Fruit fly (Drosophila melanogaster): ENCODE measurements around the gene mRpL20.

mRpL20 gene

dm6 chr3L:13022854-13023560 lies 5.3 kb upstream of the mRpL20 start, which contains the start of gene RpS12:
TSS of gene RpS12 (plus strand) at chr3L:13023352.
- TF ChIP-seq CG11617 (GFP tag; optimal IDR thresholded peaks at IDR 0.05) (peak; percentile 83), toe (GFP tag; optimal IDR thresholded peaks at IDR 0.05) (peak; percentile 81), tj (GFP tag; optimal IDR thresholded peaks at IDR 0.05) (peak; percentile 56), CG12768 (GFP tag; optimal IDR thresholded peaks at IDR 0.05) (peak; percentile 70), CG5204 (GFP tag; optimal IDR thresholded peaks at IDR 0.05) (peak; percentile 78), cic (GFP tag; optimal IDR thresholded peaks at IDR 0.05) (no peak), cnc (optimal IDR thresholded peaks at IDR 0.05) (no peak), Mnt (GFP tag; optimal IDR thresholded peaks at IDR 0.05) (peak; percentile 82), Clk (GFP tag; optimal IDR thresholded peaks at IDR 0.05) (peak; percentile 67), CG7101 (tag; optimal IDR thresholded peaks at IDR 0.05) (peak; percentile 81), CG33017 (tag; optimal IDR thresholded peaks at IDR 0.05) (peak; percentile 61), bab1 (GFP tag; optimal IDR thresholded peaks at IDR 0.05) (peak; percentile 64), pad (GFP tag; optimal IDR thresholded peaks at IDR 0.05) (peak; percentile 58), ovo (GFP tag; optimal IDR thresholded peaks at IDR 0.05) (peak; percentile 77), kay (GFP tag; ENCODE audit: borderline replicate concordance) (peak; percentile 86), CG1620 (GFP tag; optimal IDR thresholded peaks at IDR 0.05) (peak; percentile 92), CG7045 (GFP tag; optimal IDR thresholded peaks at IDR 0.05) (peak; percentile 80), Hr96 (GFP tag; optimal IDR thresholded peaks at IDR 0.05) (peak; percentile 86), CG14711 (tag; optimal IDR thresholded peaks at IDR 0.05) (no peak), Crg-1 (GFP tag; optimal IDR thresholded peaks at IDR 0.05) (peak; percentile 57)

- TF ChIP-seq Mnt (GFP tag; optimal IDR thresholded peaks at IDR 0.05) (peak; percentile 94), CG14711 (tag; optimal IDR thresholded peaks at IDR 0.05) (peak; percentile 62), CG11617 (GFP tag; optimal IDR thresholded peaks at IDR 0.05) (no peak), cic (GFP tag; optimal IDR thresholded peaks at IDR 0.05) (peak; percentile 95), bab1 (GFP tag; optimal IDR thresholded peaks at IDR 0.05) (peak; percentile 5)
Observed at dm6 chr3L:13022160-13022853, 4.6 kb upstream of the mRpL20 start, which contains the start of gene Adk2. TSS of gene Adk2 (minus strand) at chr3L:13022688.

dm6 chr3L:13021727-13022126 lies 4.1 kb upstream of the mRpL20 start:
- peak; percentile 27 for TF ChIP-seq CG14711 (tag; optimal IDR thresholded peaks at IDR 0.05)
- TF ChIP-seq Crg-1 (GFP tag; optimal IDR thresholded peaks at IDR 0.05), result peak; percentile 1
- peak; percentile 57 for TF ChIP-seq CG7101 (tag; optimal IDR thresholded peaks at IDR 0.05)
- no peak for TF ChIP-seq toe (GFP tag; optimal IDR thresholded peaks at IDR 0.05)
- no peak for TF ChIP-seq cic (GFP tag; optimal IDR thresholded peaks at IDR 0.05)
- peak; percentile 3 for TF ChIP-seq CG33017 (tag; optimal IDR thresholded peaks at IDR 0.05)
- TF ChIP-seq CG7045 (GFP tag; optimal IDR thresholded peaks at IDR 0.05), result peak; percentile 34
- TF ChIP-seq Hr96 (GFP tag; optimal IDR thresholded peaks at IDR 0.05), result no peak
- TF ChIP-seq CG12768 (GFP tag; optimal IDR thresholded peaks at IDR 0.05), result peak; percentile 18

- TF ChIP-seq bab1 (GFP tag; optimal IDR thresholded peaks at IDR 0.05) (no peak), cic (GFP tag; optimal IDR thresholded peaks at IDR 0.05) (peak; percentile 29), kay (GFP tag; ENCODE audit: borderline replicate concordance) (peak; percentile 77)
Observed at dm6 chr3L:13019249-13019956, 1.7 kb upstream of the mRpL20 start.

- peak; percentile 51 for TF ChIP-seq Clk (GFP tag; optimal IDR thresholded peaks at IDR 0.05)
- TF ChIP-seq Crg-1 (GFP tag; optimal IDR thresholded peaks at IDR 0.05), result no peak
- TF ChIP-seq Hr96 (GFP tag; optimal IDR thresholded peaks at IDR 0.05), result peak; percentile 51
- TF ChIP-seq pad (GFP tag; optimal IDR thresholded peaks at IDR 0.05), result peak; percentile 68
- TF ChIP-seq CG11617 (GFP tag; optimal IDR thresholded peaks at IDR 0.05), result peak; percentile 58
- peak; percentile 87 for TF ChIP-seq CG7045 (GFP tag; optimal IDR thresholded peaks at IDR 0.05)
- peak; percentile 72 for TF ChIP-seq bab1 (GFP tag; optimal IDR thresholded peaks at IDR 0.05)
- TF ChIP-seq cnc (optimal IDR thresholded peaks at IDR 0.05), result no peak
- peak; percentile 61 for TF ChIP-seq CG33017 (tag; optimal IDR thresholded peaks at IDR 0.05)
- TF ChIP-seq CG7101 (tag; optimal IDR thresholded peaks at IDR 0.05), result peak; percentile 72
- peak; percentile 88 for TF ChIP-seq toe (GFP tag; optimal IDR thresholded peaks at IDR 0.05)
- TF ChIP-seq CG12768 (GFP tag; optimal IDR thresholded peaks at IDR 0.05), result peak; percentile 83
- TF ChIP-seq CG1620 (GFP tag; optimal IDR thresholded peaks at IDR 0.05), result peak; percentile 69
- peak; percentile 55 for TF ChIP-seq cic (GFP tag; optimal IDR thresholded peaks at IDR 0.05)
- peak; percentile 79 for TF ChIP-seq CG14711 (tag; optimal IDR thresholded peaks at IDR 0.05)
- no peak for TF ChIP-seq kay (GFP tag; ENCODE audit: borderline replicate concordance)
- TF ChIP-seq Mnt (GFP tag; optimal IDR thresholded peaks at IDR 0.05), result peak; percentile 95
- no peak for TF ChIP-seq CG5204 (GFP tag; optimal IDR thresholded peaks at IDR 0.05)
- TF ChIP-seq ovo (GFP tag; optimal IDR thresholded peaks at IDR 0.05), result peak; percentile 2
- peak; percentile 21 for TF ChIP-seq tj (GFP tag; optimal IDR thresholded peaks at IDR 0.05)
Observed at dm6 chr3L:13015823-13016465, 1.7 kb downstream of the mRpL20 start, which contains the start of gene CG11267. TSS of gene CG11267 (plus strand) at chr3L:13016050.

Measured in whole organism, adult.